Fruit fly (Drosophila melanogaster) whole organism, pupa: ENCODE results near the gene Polr3G.

ENCODE experiments used
- CG10348 ChIP-seq: fragments of 200-800 bp; sonication (Bioruptor generic); IDR thresholded peaks from 2 replicates; pipeline ENCODE4 v1.3.6; 2022; ENCODE audit warnings: missing biosample characterization, missing genetic modification characterization
- CG12605 ChIP-seq: fragments of 200-800 bp; sonication (Bioruptor generic); IDR thresholded peaks from 2 replicates; pipeline ENCODE4 v1.3.6; 2022; ENCODE audit warnings: missing biosample characterization, missing genetic modification characterization
- CG13204 ChIP-seq: fragments of 200-800 bp; sonication (Bioruptor generic); optimal IDR thresholded peaks from 2 replicates; lab custom pipeline; 2018; ENCODE audit warnings: missing biosample characterization, mild to moderate bottlenecking, missing genetic modification characterization, moderate library complexity
- CG14655 ChIP-seq: fragments of 200-800 bp; sonication (Bioruptor generic); optimal IDR thresholded peaks from 3 replicates; lab custom pipeline; 2017; ENCODE audit warnings: mild to moderate bottlenecking, missing biosample characterization, missing genetic modification reagents, missing genetic modification characterization
- CG15710 ChIP-seq: fragments of 200-800 bp; sonication (Bioruptor generic); optimal IDR thresholded peaks from 2 replicates; lab custom pipeline; 2018; ENCODE audit warnings: missing biosample characterization, mild to moderate bottlenecking, missing genetic modification characterization, moderate library complexity
- CG17806 ChIP-seq: fragments of 200-800 bp; sonication (Bioruptor generic); optimal IDR thresholded peaks from 2 replicates; lab custom pipeline; 2018; ENCODE audit warnings: missing biosample characterization, mild to moderate bottlenecking, missing genetic modification characterization, moderate library complexity
- CG32121 ChIP-seq: fragments of 200-800 bp; sonication (Bioruptor generic); IDR thresholded peaks from 2 replicates; pipeline ENCODE4 v1.3.6; 2022; ENCODE audit warnings: missing biosample characterization, missing genetic modification characterization
- CG34367 ChIP-seq: fragments of 200-800 bp; sonication (Bioruptor generic); optimal IDR thresholded peaks from 2 replicates; lab custom pipeline; 2018; ENCODE audit warnings: missing biosample characterization, mild to moderate bottlenecking, missing genetic modification characterization
- CG4496 ChIP-seq: fragments of 200-800 bp; sonication (Bioruptor generic); IDR thresholded peaks from 3 replicates; pipeline ENCODE4 v1.3.6; 2022; ENCODE audit warnings: missing biosample characterization, missing genetic modification characterization
- CG8159 ChIP-seq: fragments of 200-800 bp; sonication (Bioruptor generic); optimal IDR thresholded peaks from 3 replicates; lab custom pipeline; 2018; ENCODE audit warnings: missing biosample characterization, mild to moderate bottlenecking, missing genetic modification characterization, moderate library complexity
- CG8301 ChIP-seq: fragments of 200-800 bp; sonication (Bioruptor generic); optimal IDR thresholded peaks from 2 replicates; lab custom pipeline; 2018; ENCODE audit warnings: missing biosample characterization, mild to moderate bottlenecking, missing genetic modification characterization
- CG9948 ChIP-seq: fragments of 200-800 bp; sonication (Bioruptor generic); optimal IDR thresholded peaks from 2 replicates; lab custom pipeline; 2018; ENCODE audit warnings: missing biosample characterization, mild to moderate bottlenecking, missing genetic modification characterization, moderate library complexity
- D1 ChIP-seq: fragments of 200-800 bp; sonication (Bioruptor generic); optimal IDR thresholded peaks from 2 replicates; lab custom pipeline; 2018; ENCODE audit warnings: missing biosample characterization, mild to moderate bottlenecking, missing genetic modification characterization, moderate library complexity
- EcR ChIP-seq: fragments of 200-800 bp; sonication (Bioruptor generic); optimal IDR thresholded peaks from 3 replicates; lab custom pipeline; 2019; ENCODE audit warnings: missing biosample characterization, missing genetic modification characterization, mild to moderate bottlenecking, moderate library complexity, missing genetic modification reagents
- Ets98B ChIP-seq: fragments of 200-800 bp; sonication (Bioruptor generic); IDR thresholded peaks from 2 replicates; pipeline ENCODE4 v1.3.6; 2022; ENCODE audit warnings: missing biosample characterization, missing genetic modification characterization
- Pif1A ChIP-seq: fragments of 200-800 bp; sonication (Bioruptor generic); optimal IDR thresholded peaks from 3 replicates; lab custom pipeline; 2016; ENCODE audit warnings: missing biosample characterization, missing genetic modification characterization
- Pif1B ChIP-seq: fragments of 200-800 bp; sonication (Bioruptor generic); optimal IDR thresholded peaks from 3 replicates; lab custom pipeline; 2016; ENCODE audit warnings: missing biosample characterization, missing genetic modification characterization
- Snoo ChIP-seq: fragments of 200-800 bp; sonication (Bioruptor generic); optimal IDR thresholded peaks from 3 replicates; lab custom pipeline; 2017; ENCODE audit warnings: missing biosample characterization, mild to moderate bottlenecking, missing genetic modification characterization, inconsistent platforms
- fd96Ca ChIP-seq: fragments of 200-800 bp; sonication (Bioruptor generic); IDR thresholded peaks from 3 replicates; pipeline ENCODE4 v1.3.6; 2022; ENCODE audit warnings: missing biosample characterization, missing genetic modification characterization
- gl ChIP-seq: fragments of 200-800 bp; sonication (Bioruptor generic); optimal IDR thresholded peaks from 2 replicates; lab custom pipeline; 2018; ENCODE audit warnings: missing biosample characterization, mild to moderate bottlenecking, missing genetic modification characterization
- rn ChIP-seq: fragments of 200-800 bp; sonication (Bioruptor generic); IDR thresholded peaks from 2 replicates; pipeline ENCODE4 v1.3.6; 2022; ENCODE audit warnings: missing biosample characterization, missing genetic modification characterization

The Polr3G gene

dm6 chr3L:17400911-17401310 is 26.0 kb downstream of the Polr3G start:
- TF ChIP-seq D1 = no peak
- no peak for TF ChIP-seq gl
- no peak for TF ChIP-seq Pif1B (GFP tag; lab: Kevin White, UChicago)
- no peak for TF ChIP-seq CG17806
- TF ChIP-seq CG8301 (tag; lab: Kevin White, UChicago) = no peak
- TF ChIP-seq CG8159 (tag; lab: Kevin White, UChicago) = no peak
- TF ChIP-seq CG34367 (tag; lab: Kevin White, UChicago) = no peak
- TF ChIP-seq CG12605 (GFP tag; lab: Robert Waterston, UW) = no peak
- TF ChIP-seq CG10348 (GFP tag; lab: Robert Waterston, UW) = no peak
- no peak for TF ChIP-seq CG32121 (GFP tag; lab: Robert Waterston, UW)
- TF ChIP-seq CG14655 (GFP tag; lab: Kevin White, UChicago) = no peak
- TF ChIP-seq Pif1A (GFP tag; lab: Kevin White, UChicago) = no peak

- TF ChIP-seq Pif1A (GFP tag; lab: Kevin White, UChicago) (no peak), CG12605 (GFP tag; lab: Robert Waterston, UW) (no peak), rn (GFP tag; lab: Robert Waterston, UW) (no peak), CG17806 (no peak), CG15710 (no peak), CG4496 (GFP tag; lab: Robert Waterston, UW) (no peak), CG9948 (tag; lab: Kevin White, UChicago) (no peak), CG34367 (tag; lab: Kevin White, UChicago) (no peak), Ets98B (GFP tag; lab: Robert Waterston, UW) (no peak), CG14655 (GFP tag; lab: Kevin White, UChicago) (no peak), D1 (no peak), fd96Ca (GFP tag; lab: Robert Waterston, UW) (no peak), EcR (no peak), Snoo (no peak), CG32121 (GFP tag; lab: Robert Waterston, UW) (no peak), Pif1B (GFP tag; lab: Kevin White, UChicago) (no peak), CG8159 (tag; lab: Kevin White, UChicago) (no peak), CG10348 (GFP tag; lab: Robert Waterston, UW) (no peak), CG13204 (no peak), gl (no peak)
- TF ChIP-seq, all 21 proteins: peak for 0
Observed at dm6 chr3L:17399014-17399413, 27.9 kb downstream of the Polr3G start.

DNA sequence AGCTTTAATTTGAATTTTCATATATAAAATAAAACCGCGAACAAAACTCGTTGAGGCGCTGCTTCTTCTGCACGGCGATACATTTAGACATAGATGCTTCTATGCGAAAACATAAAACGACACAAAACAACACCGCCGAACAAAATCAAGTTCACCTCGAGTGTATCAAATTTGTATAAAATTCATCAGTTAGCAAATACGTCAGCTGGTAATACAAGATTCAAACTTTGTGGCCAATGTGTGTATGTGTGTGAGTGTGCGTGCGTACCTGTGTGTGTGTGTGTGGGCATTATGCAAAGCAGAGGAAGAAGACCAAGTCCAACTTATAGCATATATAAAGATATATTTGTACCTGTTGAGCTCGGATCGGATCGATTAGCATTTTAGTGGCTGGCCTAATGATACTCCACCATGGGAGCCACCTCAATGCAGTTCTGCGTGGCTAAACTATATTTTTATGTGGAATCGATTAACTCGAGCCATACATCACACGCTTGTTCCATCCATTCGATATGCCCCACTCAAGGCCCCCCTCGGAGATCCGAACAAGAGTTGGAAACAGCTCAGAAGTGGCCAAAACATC is 32.4 kb downstream of the Polr3G start:
- no peak for TF ChIP-seq CG9948 (tag; lab: Kevin White, UChicago)
- no peak for TF ChIP-seq fd96Ca (GFP tag; lab: Robert Waterston, UW)
- no peak for TF ChIP-seq CG34367 (tag; lab: Kevin White, UChicago)
- no peak for TF ChIP-seq CG8159 (tag; lab: Kevin White, UChicago)
- no peak for TF ChIP-seq CG17806
- no peak for TF ChIP-seq gl
- TF ChIP-seq Pif1A (GFP tag; lab: Kevin White, UChicago) = no peak
- TF ChIP-seq CG15710 = no peak
- TF ChIP-seq CG10348 (GFP tag; lab: Robert Waterston, UW) = no peak
- TF ChIP-seq Pif1B (GFP tag; lab: Kevin White, UChicago) = no peak
- no peak for TF ChIP-seq CG8301 (tag; lab: Kevin White, UChicago)
- no peak for TF ChIP-seq EcR
- no peak for TF ChIP-seq Snoo

DNA sequence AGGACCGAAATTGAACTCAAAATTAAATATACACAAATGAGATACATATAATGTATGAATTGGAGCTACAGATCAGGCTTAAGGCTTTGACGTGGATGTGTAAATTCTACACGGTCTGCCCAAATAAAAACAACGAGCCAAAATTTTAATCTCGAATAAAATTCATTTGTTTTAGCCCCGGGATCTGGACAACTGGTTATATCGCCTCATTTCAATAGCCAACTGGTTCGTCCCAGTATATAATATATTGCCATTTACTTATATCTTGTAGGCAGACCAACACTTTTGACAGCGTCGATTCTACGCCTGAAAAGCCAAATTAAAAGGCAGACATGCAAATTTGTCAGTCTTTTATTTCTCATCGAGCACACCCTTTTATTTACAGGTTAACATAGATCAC is 33.8 kb downstream of the Polr3G start:
- no peak for TF ChIP-seq CG32121 (GFP tag; lab: Robert Waterston, UW)

- TF ChIP-seq EcR (peak; percentile 96), CG15710 (no peak)
Observed at dm6 chr3L:17392412-17392811, 34.5 kb downstream of the Polr3G start.

dm6 chr3L:17391132-17391531 is 35.8 kb downstream of the Polr3G start:
- TF ChIP-seq CG12605 (GFP tag; lab: Robert Waterston, UW) = no peak
- TF ChIP-seq CG32121 (GFP tag; lab: Robert Waterston, UW) = no peak
- TF ChIP-seq CG9948 (tag; lab: Kevin White, UChicago) = no peak
- TF ChIP-seq CG17806 = no peak
- no peak for TF ChIP-seq CG13204

DNA sequence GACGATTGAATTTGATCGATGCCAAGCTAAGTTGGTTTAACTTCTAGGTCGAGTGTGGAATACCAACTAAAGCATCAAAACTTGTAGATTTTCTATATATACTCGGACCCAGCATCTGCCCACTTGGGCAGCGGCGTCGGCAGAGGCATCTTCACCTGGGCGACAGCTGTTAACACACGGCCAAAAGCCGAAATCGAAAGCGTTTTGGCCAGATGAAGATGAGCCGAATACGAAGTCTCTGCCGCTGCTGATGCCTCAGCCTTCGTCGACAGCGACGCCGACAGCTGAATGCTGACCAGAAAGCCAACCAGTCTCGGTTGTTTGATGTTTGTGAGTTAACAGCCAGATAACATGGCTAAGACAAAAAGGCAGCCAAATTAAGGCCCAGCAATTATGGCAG is 38.0 kb downstream of the Polr3G start, which contains the start of gene CG13731:
Gene CG13731 (minus strand): TSS at position 62 of the 400 bp plus-strand sequence.
- TF ChIP-seq fd96Ca (GFP tag; lab: Robert Waterston, UW) = no peak
